Fruit fly (Drosophila melanogaster): ENCODE results near the gene CG45095.
A peak's percentile ranks its signal among the peaks of the same experiment; 100 is the strongest.

Gene CG45095

dm6 chr3R:25127231-25127689, 24.9 kb downstream of the CG45095 start, which contains the start of the genes Mocs2A, Mocs2B and Clbn (continued):
- TF ChIP-seq sr (GFP tag; IDR thresholded peaks at IDR 0.05) = no peak
- peak; percentile 81 for TF ChIP-seq hbn (GFP tag; IDR thresholded peaks at IDR 0.05; ENCODE audit: partially characterized antibody)
- TF ChIP-seq CG10209 (GFP tag; optimal IDR thresholded peaks at IDR 0.05) = no peak
- peak; percentile 12 for TF ChIP-seq lbe (GFP tag; optimal IDR thresholded peaks at IDR 0.05)
- TF ChIP-seq H15 (GFP tag; IDR thresholded peaks at IDR 0.05) = no peak
- TF ChIP-seq phol (tag; optimal IDR thresholded peaks at IDR 0.05) = peak; percentile 9
- no peak for TF ChIP-seq en (GFP tag; optimal IDR thresholded peaks at IDR 0.05)
- no peak for TF ChIP-seq sisA (GFP tag; IDR thresholded peaks at IDR 0.05)
- no peak for TF ChIP-seq lilli (GFP tag; optimal IDR thresholded peaks at IDR 0.05)
- TF ChIP-seq CG2875 (GFP tag; optimal IDR thresholded peaks at IDR 0.05) = no peak
- TF ChIP-seq dm (GFP tag; optimal IDR thresholded peaks at IDR 0.05) = peak; percentile 62
- no peak for TF ChIP-seq gfzf (GFP tag; optimal IDR thresholded peaks at IDR 0.05)
- TF ChIP-seq Lpt (GFP tag; optimal IDR thresholded peaks at IDR 0.05) = no peak
- no peak for TF ChIP-seq cwo (GFP tag; optimal IDR thresholded peaks at IDR 0.05)
- peak; percentile 77 for TF ChIP-seq HLH4C (GFP tag; IDR thresholded peaks at IDR 0.05; ENCODE audit: partially characterized antibody)
- TF ChIP-seq dysf (GFP tag; IDR thresholded peaks at IDR 0.05) = no peak
- no peak for TF ChIP-seq CG18619 (GFP tag; optimal IDR thresholded peaks at IDR 0.05)
- peak; percentile 75 for TF ChIP-seq BEAF-32 (GFP tag; optimal IDR thresholded peaks at IDR 0.05)
- TF ChIP-seq CG10654 (GFP tag; optimal IDR thresholded peaks at IDR 0.05) = no peak
- TF ChIP-seq Dp (GFP tag; optimal IDR thresholded peaks at IDR 0.05) = no peak
- TF ChIP-seq CG4617 (GFP tag; optimal IDR thresholded peaks at IDR 0.05; ENCODE audit: borderline replicate concordance) = peak; percentile 30
- no peak for TF ChIP-seq ro (GFP tag; IDR thresholded peaks at IDR 0.05)
- TF ChIP-seq D19B (GFP tag; optimal IDR thresholded peaks at IDR 0.05) = no peak
- TF ChIP-seq gce (GFP tag; IDR thresholded peaks at IDR 0.05) = no peak
- TF ChIP-seq tll (GFP tag; optimal IDR thresholded peaks at IDR 0.05) = no peak
- TF ChIP-seq sna (GFP tag; IDR thresholded peaks at IDR 0.05; ENCODE audit: partially characterized antibody) = peak; percentile 81
- TF ChIP-seq CG9609 (GFP tag; optimal IDR thresholded peaks at IDR 0.05) = no peak
- TF ChIP-seq Side (GFP tag; optimal IDR thresholded peaks at IDR 0.05) = no peak
- TF ChIP-seq Ets97D (GFP tag; optimal IDR thresholded peaks at IDR 0.05) = peak; percentile 38
- TF ChIP-seq tx (GFP tag; optimal IDR thresholded peaks at IDR 0.05) = no peak
- no peak for TF ChIP-seq ap (GFP tag; IDR thresholded peaks at IDR 0.05)
- TF ChIP-seq pita (GFP tag; optimal IDR thresholded peaks at IDR 0.05) = no peak
- no peak for TF ChIP-seq Dbx (GFP tag; IDR thresholded peaks at IDR 0.05)
- TF ChIP-seq sens (GFP tag) = peak; percentile 80
- no peak for TF ChIP-seq Oaz (GFP tag; IDR thresholded peaks at IDR 0.05)
- peak; percentile 70 for TF ChIP-seq MESR4 (GFP tag; optimal IDR thresholded peaks at IDR 0.05)
- TF ChIP-seq Med (GFP tag) = peak; percentile 19
- no peak for TF ChIP-seq CG7271 (tag; optimal IDR thresholded peaks at IDR 0.05)
- no peak for TF ChIP-seq gro (GFP tag; optimal IDR thresholded peaks at IDR 0.05)
- TF ChIP-seq CG17829 (tag; optimal IDR thresholded peaks at IDR 0.05) = peak; percentile 12
- no peak for TF ChIP-seq gsb (GFP tag; IDR thresholded peaks at IDR 0.05)
- peak in 1 of 2 experiments; percentile 77 for TF ChIP-seq crp (GFP tag; optimal IDR thresholded peaks at IDR 0.05)
- TF ChIP-seq inv (GFP tag; IDR thresholded peaks at IDR 0.05; ENCODE audit: partially characterized antibody) = peak; percentile 73
- TF ChIP-seq gsb-n (tag; optimal IDR thresholded peaks at IDR 0.05) = no peak
- peak; percentile 84 for TF ChIP-seq unc-4 (GFP tag; IDR thresholded peaks at IDR 0.05; ENCODE audit: partially characterized antibody)
- peak; percentile 75 for TF ChIP-seq CG2129 (GFP tag; IDR thresholded peaks at IDR 0.05; ENCODE audit: partially characterized antibody)
- no peak for TF ChIP-seq slp2 (GFP tag; optimal IDR thresholded peaks at IDR 0.05)
- TF ChIP-seq esg (GFP tag; conservative IDR thresholded peaks at IDR 0.05) = no peak
- TF ChIP-seq Doc2 (GFP tag; IDR thresholded peaks at IDR 0.05) = no peak
- no peak for TF ChIP-seq Dad (GFP tag; optimal IDR thresholded peaks at IDR 0.05)
- 0 out of 2 replicates have a peak, but pooled peaks have one; percentile 8 for TF ChIP-seq E2f2 (GFP tag; IDR thresholded peaks at IDR 0.05)

All from whole organism, embryonic.